Worm (Caenorhabditis elegans): ENCODE results near the gene vit-5.
A peak's percentile ranks its signal among the peaks of the same experiment; 100 is the strongest.

Gene vit-5

ce11 chrX:3379114-3379513 is 24.2 kb upstream of the vit-5 start, which contains the start of gene sorf-1:
sorf-1 (minus strand) TSS chrX:3379248.
- TF ChIP-seq aly-2 (tag; optimal IDR thresholded peaks at IDR 0.05), result no peak
- TF ChIP-seq C04F5.9 (tag; optimal IDR thresholded peaks at IDR 0.05), result peak; percentile 18
- TF ChIP-seq fos-1 (tag; optimal IDR thresholded peaks at IDR 0.05), result no peak
- no peak for TF ChIP-seq nhr-28 (tag; optimal IDR thresholded peaks at IDR 0.05)
- TF ChIP-seq swsn-7 (tag; optimal IDR thresholded peaks at IDR 0.05), result peak; percentile 54
- TF ChIP-seq mdl-1 (tag; optimal IDR thresholded peaks at IDR 0.05), result no peak
- peak; percentile 30 for TF ChIP-seq C16A3.4 (tag; optimal IDR thresholded peaks at IDR 0.05)
- peak; percentile 17 for TF ChIP-seq vab-15 (tag; optimal IDR thresholded peaks at IDR 0.05)
- TF ChIP-seq ceh-90 (tag; optimal IDR thresholded peaks at IDR 0.05), result peak; percentile 47
- TF ChIP-seq lin-14 (GFP tag; optimal IDR thresholded peaks at IDR 0.05), result peak; percentile 73
- peak; percentile 6 to 11 for TF ChIP-seq efl-1 (optimal IDR thresholded peaks at IDR 0.05)
- peak in 1 of 2 experiments; percentile 74 for TF ChIP-seq efl-1 (GFP tag; optimal IDR thresholded peaks at IDR 0.05 in 1 of 2)
- TF ChIP-seq lir-3 (tag; optimal IDR thresholded peaks at IDR 0.05; ENCODE audit: poor library complexity), result peak; percentile 77
- peak; percentile 42 for TF ChIP-seq fkh-8 (tag; optimal IDR thresholded peaks at IDR 0.05)
- TF ChIP-seq irx-1 (tag; optimal IDR thresholded peaks at IDR 0.05), result peak; percentile 18
- peak; percentile 42 for TF ChIP-seq xbp-1 (tag; optimal IDR thresholded peaks at IDR 0.05)
- no peak for TF ChIP-seq sup-37 (GFP tag; optimal IDR thresholded peaks at IDR 0.05)
- TF ChIP-seq unc-98 (GFP tag; IDR thresholded peaks at IDR 0.05), result no peak
- peak; percentile 71 for TF ChIP-seq nhr-71 (tag; optimal IDR thresholded peaks at IDR 0.05)
- TF ChIP-seq alr-1 (tag; optimal IDR thresholded peaks at IDR 0.05; ENCODE audit: borderline replicate concordance), result no peak
- TF ChIP-seq nhr-90 (tag; optimal IDR thresholded peaks at IDR 0.05; ENCODE audit: poor library complexity), result peak; percentile 46
- no peak for TF ChIP-seq mab-9 (GFP tag; IDR thresholded peaks at IDR 0.05)
- no peak for TF ChIP-seq pax-3 (tag; optimal IDR thresholded peaks at IDR 0.05)
- peak; percentile 49 for TF ChIP-seq nhr-20 (tag; optimal IDR thresholded peaks at IDR 0.05)
- no peak for TF ChIP-seq hlh-4 (tag; optimal IDR thresholded peaks at IDR 0.05)
- no peak for TF ChIP-seq lin-13 (GFP tag; optimal IDR thresholded peaks at IDR 0.05)
- TF ChIP-seq ceh-82 (tag; optimal IDR thresholded peaks at IDR 0.05), result no peak
- TF ChIP-seq tbx-2 (tag; optimal IDR thresholded peaks at IDR 0.05), result peak; percentile 56
- peak in 2 of 3 experiments; percentile 22 to 46 for TF ChIP-seq dpl-1 (GFP tag; optimal IDR thresholded peaks at IDR 0.05)
- no peak for TF ChIP-seq sptf-1 (tag; optimal IDR thresholded peaks at IDR 0.05)
- peak; percentile 11 for TF ChIP-seq egl-13 (tag; optimal IDR thresholded peaks at IDR 0.05)
- TF ChIP-seq nhr-85 (tag), result peak; percentile 80
- TF ChIP-seq mef-2 (tag; optimal IDR thresholded peaks at IDR 0.05), result no peak
- TF ChIP-seq nhr-12 (tag; optimal IDR thresholded peaks at IDR 0.05), result no peak
- no peak for TF ChIP-seq nhr-11 (tag; optimal IDR thresholded peaks at IDR 0.05)
- no peak for TF ChIP-seq nhr-76 (tag; optimal IDR thresholded peaks at IDR 0.05)
- no peak for TF ChIP-seq ceh-88 (GFP tag; IDR thresholded peaks at IDR 0.05)
- TF ChIP-seq aha-1 (tag; optimal IDR thresholded peaks at IDR 0.05), result no peak
- TF ChIP-seq grh-1 (GFP tag; IDR thresholded peaks at IDR 0.05), result no peak
- no peak for TF ChIP-seq ztf-4 (tag; optimal IDR thresholded peaks at IDR 0.05)
- peak; percentile 95 for TF ChIP-seq rnt-1 (tag; optimal IDR thresholded peaks at IDR 0.05)
- TF ChIP-seq egl-27 (tag; optimal IDR thresholded peaks at IDR 0.05), result no peak
- no peak for TF ChIP-seq nhr-77 (tag; optimal IDR thresholded peaks at IDR 0.05)
- no peak for TF ChIP-seq hlh-17 (GFP tag; optimal IDR thresholded peaks at IDR 0.05; ENCODE audit: borderline replicate concordance)
- TF ChIP-seq fkh-4 (tag; optimal IDR thresholded peaks at IDR 0.05; ENCODE audit: borderline replicate concordance), result peak; percentile 52
- TF ChIP-seq zip-4 (GFP tag; optimal IDR thresholded peaks at IDR 0.05), result no peak
- peak; percentile 28 for TF ChIP-seq blmp-1 (tag; optimal IDR thresholded peaks at IDR 0.05)
- no peak for TF ChIP-seq ces-1 (GFP tag; optimal IDR thresholded peaks at IDR 0.05)
- TF ChIP-seq nhr-19 (GFP tag; conservative IDR thresholded peaks at IDR 0.05), result peak; percentile 41
- no peak for TF ChIP-seq elt-3 (tag; optimal IDR thresholded peaks at IDR 0.05)
- peak in 1 of 2 experiments; percentile 56 for TF ChIP-seq ztf-11 (tag; optimal IDR thresholded peaks at IDR 0.05)
- peak in 1 of 2 experiments; percentile 23 for TF ChIP-seq lsy-2 (tag; optimal IDR thresholded peaks at IDR 0.05)
- no peak for TF ChIP-seq lin-15B (tag; optimal IDR thresholded peaks at IDR 0.05)

Measured in whole organism, L1 larva.